Worm (Caenorhabditis elegans) whole organism, mixed stage, embryonic: Measurements from ENCODE around the gene F11A5.18.

Experiments used
- M03D4.4 ChIP-seq: sonication (generic microtip); optimal IDR thresholded peaks from 2 replicates; lab custom pipeline; 2017; ENCODE audit warnings: mild to moderate bottlenecking, missing genetic modification characterization, missing compliant biosample characterization
- bed-3 ChIP-seq: fragments of 200-800 bp; sonication (Bioruptor generic); optimal IDR thresholded peaks from 3 replicates; lab custom pipeline; 2018; ENCODE audit warnings: mild to moderate bottlenecking, missing genetic modification characterization, moderate library complexity, missing compliant biosample characterization
- blmp-1 ChIP-seq: fragments of 150-350 bp; optimal IDR thresholded peaks from 2 replicates; lab custom pipeline; 2014; ENCODE audit warnings: missing biosample characterization, missing genetic modification characterization
- ceh-39 ChIP-seq: fragments of 150-350 bp; optimal IDR thresholded peaks from 2 replicates; lab custom pipeline; 2014; ENCODE audit warnings: missing biosample characterization, missing genetic modification characterization
- ces-1 ChIP-seq: fragments of 150-350 bp; optimal IDR thresholded peaks from 2 replicates; lab custom pipeline; 2014; ENCODE audit warnings: missing biosample characterization, missing genetic modification reagents, missing genetic modification characterization
- cnd-1 ChIP-seq: fragments of 200-800 bp; sonication (Bioruptor generic); optimal IDR thresholded peaks from 2 replicates; lab custom pipeline; 2018; ENCODE audit warnings: mild to moderate bottlenecking, missing genetic modification characterization, missing compliant biosample characterization
- drap-1 ChIP-seq: fragments of 200-800 bp; sonication (Bioruptor generic); optimal IDR thresholded peaks from 3 replicates; lab custom pipeline; 2018; ENCODE audit warnings: mild to moderate bottlenecking, missing genetic modification characterization, missing compliant biosample characterization
- elt-1 ChIP-seq: sonication (generic microtip); optimal IDR thresholded peaks from 2 replicates; lab custom pipeline; 2017; ENCODE audit warnings: missing genetic modification characterization, mild to moderate bottlenecking, missing compliant biosample characterization, antibody characterized with exemption, moderate library complexity, borderline replicate concordance; ENCODE audit not compliant: insufficient read depth
- elt-3 ChIP-seq: fragments of 150-350 bp; optimal IDR thresholded peaks from 2 replicates; lab custom pipeline; 2014; ENCODE audit warnings: missing biosample characterization, missing genetic modification characterization
- flh-1 ChIP-seq: fragments of 200-800 bp; sonication (Bioruptor generic); optimal IDR thresholded peaks from 2 replicates; lab custom pipeline; 2018; ENCODE audit warnings: mild to moderate bottlenecking, missing genetic modification characterization, moderate library complexity, missing compliant biosample characterization
- ham-2 ChIP-seq: fragments of 200-800 bp; sonication (Bioruptor generic); optimal IDR thresholded peaks from 2 replicates; lab custom pipeline; 2018; ENCODE audit warnings: mild to moderate bottlenecking, missing genetic modification characterization, missing compliant biosample characterization
- hlh-1 ChIP-seq: fragments of 150-350 bp; optimal IDR thresholded peaks from 2 replicates; lab custom pipeline; 2014; ENCODE audit warnings: missing biosample characterization, missing genetic modification reagents, missing genetic modification characterization
- lin-13 ChIP-seq: fragments of 150-350 bp; optimal IDR thresholded peaks from 2 replicates; lab custom pipeline; 2014; ENCODE audit warnings: missing biosample characterization, missing genetic modification characterization
- lin-32 ChIP-seq: fragments of 200-800 bp; sonication (Bioruptor generic); optimal IDR thresholded peaks from 2 replicates; lab custom pipeline; 2018; ENCODE audit warnings: mild to moderate bottlenecking, missing genetic modification characterization, missing compliant biosample characterization
- mab-5 ChIP-seq: fragments of 150-350 bp; optimal IDR thresholded peaks from 2 replicates; lab custom pipeline; 2014; ENCODE audit warnings: missing biosample characterization, missing genetic modification characterization
- mep-1 ChIP-seq: fragments of 150-350 bp; optimal IDR thresholded peaks from 2 replicates; lab custom pipeline; 2017; ENCODE audit warnings: missing biosample characterization, missing genetic modification reagents, missing genetic modification characterization, inconsistent platforms
- mls-2 ChIP-seq: sonication (generic microtip); optimal IDR thresholded peaks from 2 replicates; lab custom pipeline; 2016; ENCODE audit warnings: mild to moderate bottlenecking, missing genetic modification characterization, moderate library complexity, missing compliant biosample characterization
- nhr-12 ChIP-seq: fragments of 150-350 bp; optimal IDR thresholded peaks from 2 replicates; lab custom pipeline; 2014; ENCODE audit warnings: missing biosample characterization, missing genetic modification characterization
- nhr-2 ChIP-seq: fragments of 150-350 bp; optimal IDR thresholded peaks from 2 replicates; lab custom pipeline; 2014; ENCODE audit warnings: missing biosample characterization, missing genetic modification characterization
- nhr-237 ChIP-seq: fragments of 150-350 bp; optimal IDR thresholded peaks from 2 replicates; lab custom pipeline; 2014; ENCODE audit warnings: missing biosample characterization, missing genetic modification characterization
- nhr-28 ChIP-seq: fragments of 150-350 bp; optimal IDR thresholded peaks from 2 replicates; lab custom pipeline; 2014; ENCODE audit warnings: missing biosample characterization, missing genetic modification characterization
- nhr-76 ChIP-seq: sonication (generic microtip); optimal IDR thresholded peaks from 2 replicates; lab custom pipeline; 2017; ENCODE audit warnings: missing biosample characterization, missing genetic modification characterization
- pha-4 ChIP-seq: fragments of 150-350 bp; optimal IDR thresholded peaks from 2 replicates; lab custom pipeline; 2018; ENCODE audit warnings: missing biosample characterization, missing genetic modification reagents, missing genetic modification characterization
- sem-2 ChIP-seq: fragments of 200-800 bp; sonication (Bioruptor generic); optimal IDR thresholded peaks from 2 replicates; lab custom pipeline; 2018; ENCODE audit warnings: mild to moderate bottlenecking, missing genetic modification characterization, missing compliant biosample characterization
- snpc-4 ChIP-seq: fragments of 150-350 bp; optimal IDR thresholded peaks from 2 replicates; lab custom pipeline; 2014; ENCODE audit warnings: missing biosample characterization, missing genetic modification characterization
- sptf-1 ChIP-seq: sonication (generic microtip); optimal IDR thresholded peaks from 2 replicates; lab custom pipeline; 2017; ENCODE audit warnings: mild to moderate bottlenecking, missing genetic modification characterization, moderate library complexity, missing compliant biosample characterization
- tbx-8 ChIP-seq: fragments of 200-800 bp; sonication (Bioruptor generic); optimal IDR thresholded peaks from 2 replicates; lab custom pipeline; 2018; ENCODE audit warnings: mild to moderate bottlenecking, missing genetic modification characterization, moderate library complexity, missing compliant biosample characterization
- unc-120 ChIP-seq: sonication (generic microtip); optimal IDR thresholded peaks from 2 replicates; lab custom pipeline; 2017; ENCODE audit warnings: missing genetic modification characterization, missing compliant biosample characterization; ENCODE audit not compliant: poor library complexity, severe bottlenecking
- unc-39 ChIP-seq: fragments of 150-350 bp; optimal IDR thresholded peaks from 2 replicates; lab custom pipeline; 2014; ENCODE audit warnings: missing biosample characterization, missing genetic modification characterization
- unc-62 ChIP-seq: fragments of 150-350 bp; optimal IDR thresholded peaks from 2 replicates; lab custom pipeline; 2014; ENCODE audit warnings: missing biosample characterization, missing genetic modification reagents, missing genetic modification characterization
- zip-8 ChIP-seq: fragments of 150-350 bp; optimal IDR thresholded peaks from 2 replicates; lab custom pipeline; 2014; ENCODE audit warnings: missing biosample characterization, missing genetic modification characterization

The F11A5.18 gene

DNA sequence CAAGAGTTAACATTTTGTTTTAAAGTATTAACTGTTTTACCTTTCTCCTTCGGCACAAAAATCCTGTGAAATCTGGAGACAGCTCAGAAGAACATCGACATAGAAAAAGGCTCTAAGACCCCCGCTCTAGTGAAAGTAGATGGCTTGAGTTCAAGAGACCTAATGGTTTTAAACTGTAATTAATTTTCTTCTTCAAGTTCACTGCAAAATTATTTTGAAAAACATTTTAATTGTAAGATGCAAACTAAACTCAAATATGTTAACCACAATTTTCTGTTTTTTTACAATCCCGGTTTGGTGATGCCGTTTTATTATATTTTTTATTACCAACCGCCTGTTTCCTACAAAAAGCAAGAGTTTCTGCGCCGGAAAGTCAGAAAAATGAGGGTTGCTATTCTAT lies 30.9 kb downstream of the F11A5.18 start, which contains the start of gene clec-233:
clec-233 (plus strand) TSS at position 301 of the 400 bp plus-strand sequence.
- TF ChIP-seq ham-2 (GFP tag; lab: Kevin White, UChicago) (no peak), bed-3 (GFP tag; lab: Kevin White, UChicago) (no peak)

DNA sequence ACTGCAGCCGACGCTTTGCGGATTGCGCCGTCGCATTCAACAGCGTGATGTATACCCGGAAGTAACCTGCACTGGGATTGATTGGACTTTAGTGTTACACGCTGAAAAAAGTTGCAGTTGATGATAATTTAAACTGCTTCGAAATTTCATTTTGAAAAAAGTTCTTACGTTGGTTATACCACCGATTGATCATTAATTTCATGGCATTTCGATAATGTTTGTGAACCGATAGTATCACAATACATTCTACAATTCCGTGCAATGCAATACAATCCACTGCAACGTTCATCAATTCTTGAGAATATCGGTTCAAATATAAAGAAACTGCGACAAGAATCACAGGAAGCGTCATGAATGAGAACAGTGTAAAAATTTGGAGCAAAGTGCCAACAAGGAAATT lies 32.4 kb downstream of the F11A5.18 start, which contains the start of gene F21H7.3:
F21H7.3 (minus strand) TSS at position 101 of the 400 bp plus-strand sequence.
- no peak for TF ChIP-seq nhr-237 (tag; lab: Kevin White, UChicago)
- TF ChIP-seq blmp-1 (tag; lab: Kevin White, UChicago): no peak
- no peak for TF ChIP-seq flh-1
- TF ChIP-seq cnd-1 (tag; lab: Kevin White, UChicago): no peak
- no peak for TF ChIP-seq unc-62 (GFP tag; lab: Kevin White, UChicago)
- no peak for TF ChIP-seq M03D4.4 (tag; lab: Kevin White, UChicago)
- TF ChIP-seq nhr-12 (tag; lab: Kevin White, UChicago): no peak
- TF ChIP-seq elt-3 (tag; lab: Kevin White, UChicago): no peak
- TF ChIP-seq lin-32 (GFP tag; lab: Kevin White, UChicago): no peak
- TF ChIP-seq drap-1 (GFP tag; lab: Kevin White, UChicago): no peak
- TF ChIP-seq unc-39 (tag; lab: Kevin White, UChicago): no peak
- TF ChIP-seq bed-3 (GFP tag; lab: Kevin White, UChicago): no peak
- TF ChIP-seq zip-8: no peak
- no peak for TF ChIP-seq tbx-8 (GFP tag; lab: Kevin White, UChicago)
- no peak for TF ChIP-seq ceh-39 (tag; lab: Kevin White, UChicago)
- TF ChIP-seq nhr-2 (tag; lab: Kevin White, UChicago): no peak
- TF ChIP-seq sptf-1 (tag; lab: Kevin White, UChicago): no peak
- TF ChIP-seq sem-2: no peak
- TF ChIP-seq pha-4 (tag; lab: Kevin White, UChicago): no peak

DNA sequence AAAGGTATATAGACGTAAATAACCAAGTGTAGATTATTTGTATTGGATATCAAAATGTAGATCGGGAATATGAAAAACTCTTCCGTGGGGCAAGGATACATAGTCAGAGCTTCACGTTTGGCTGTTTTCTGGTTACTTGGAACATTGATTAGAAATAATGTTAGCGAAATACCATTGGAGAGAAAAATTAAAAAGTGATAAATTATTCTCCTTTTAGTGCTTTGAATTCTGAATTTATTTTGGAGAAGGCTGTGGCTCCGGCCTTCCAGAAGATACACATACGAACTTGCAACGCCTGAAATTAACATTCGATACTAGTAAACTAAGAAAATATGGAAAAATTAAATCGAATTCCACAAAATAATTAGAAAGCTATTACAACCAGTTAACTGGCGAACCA lies 32.9 kb downstream of the F11A5.18 start, which contains the start of gene srh-98:
srh-98 (minus strand) TSS at position 101 of the 400 bp plus-strand sequence.
- no peak for TF ChIP-seq unc-120 (tag; lab: Kevin White, UChicago)
- TF ChIP-seq pha-4 (tag; lab: Kevin White, UChicago): no peak
- no peak for TF ChIP-seq snpc-4 (tag; lab: Kevin White, UChicago)
- TF ChIP-seq zip-8: no peak
- no peak for TF ChIP-seq nhr-237 (tag; lab: Kevin White, UChicago)
- TF ChIP-seq nhr-76: no peak
- no peak for TF ChIP-seq elt-3 (tag; lab: Kevin White, UChicago)
- no peak for TF ChIP-seq nhr-12 (tag; lab: Kevin White, UChicago)
- TF ChIP-seq blmp-1 (tag; lab: Kevin White, UChicago): no peak
- no peak for TF ChIP-seq nhr-28
- no peak for TF ChIP-seq ham-2 (GFP tag; lab: Kevin White, UChicago)

DNA sequence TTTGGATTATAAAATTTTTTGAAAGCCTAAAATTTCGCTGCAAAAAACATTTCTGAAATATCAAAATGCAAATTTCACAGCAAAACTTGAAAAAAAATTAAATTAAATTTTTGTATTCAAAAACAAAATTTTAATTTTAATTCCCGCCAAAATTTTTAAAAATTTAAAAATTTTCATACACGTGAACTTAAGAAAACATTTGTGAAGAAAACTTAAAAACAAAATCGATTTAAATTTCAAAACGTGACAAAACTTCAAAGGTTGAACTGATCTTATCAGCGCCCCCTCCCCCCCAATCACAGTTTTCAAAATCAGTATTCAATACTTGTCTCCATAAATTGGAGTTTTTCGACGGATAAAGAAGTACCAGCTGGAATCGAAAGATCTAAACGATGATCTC lies 34.5 kb downstream of the F11A5.18 start, which contains the start of gene F21H7.5:
F21H7.5 (plus strand) TSS at position 301 of the 400 bp plus-strand sequence.
- no peak for TF ChIP-seq elt-3 (tag; lab: Kevin White, UChicago)
- TF ChIP-seq bed-3 (GFP tag; lab: Kevin White, UChicago): no peak
- TF ChIP-seq pha-4 (tag; lab: Kevin White, UChicago): no peak
- no peak for TF ChIP-seq mls-2 (tag; lab: Kevin White, UChicago)
- TF ChIP-seq lin-13 (tag; lab: Kevin White, UChicago): no peak

DNA sequence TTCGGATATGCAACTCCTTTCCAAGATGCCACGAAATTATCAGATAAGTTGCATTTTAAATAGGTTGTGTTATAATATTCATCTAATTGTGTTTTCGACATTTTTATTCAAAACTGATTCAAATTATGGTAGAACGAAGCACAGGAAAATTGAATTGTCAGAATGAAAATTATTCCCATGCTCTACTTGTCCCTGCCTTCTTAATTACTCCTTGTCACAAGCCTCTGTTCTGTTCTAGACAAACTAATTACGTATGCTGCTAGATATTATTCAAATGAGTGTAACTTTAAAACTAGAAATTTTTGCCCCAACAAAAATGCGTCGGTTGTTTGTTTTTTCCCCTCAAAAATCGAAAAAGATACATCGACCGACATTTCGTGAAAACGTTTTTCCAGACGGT lies 41.4 kb downstream of the F11A5.18 start, which contains the start of gene srh-104:
srh-104 (minus strand) TSS at position 101 of the 400 bp plus-strand sequence.
- TF ChIP-seq nhr-237 (tag; lab: Kevin White, UChicago): no peak
- TF ChIP-seq tbx-8 (GFP tag; lab: Kevin White, UChicago): no peak
- no peak for TF ChIP-seq drap-1 (GFP tag; lab: Kevin White, UChicago)
- TF ChIP-seq M03D4.4 (tag; lab: Kevin White, UChicago): no peak
- TF ChIP-seq nhr-76: no peak

DNA sequence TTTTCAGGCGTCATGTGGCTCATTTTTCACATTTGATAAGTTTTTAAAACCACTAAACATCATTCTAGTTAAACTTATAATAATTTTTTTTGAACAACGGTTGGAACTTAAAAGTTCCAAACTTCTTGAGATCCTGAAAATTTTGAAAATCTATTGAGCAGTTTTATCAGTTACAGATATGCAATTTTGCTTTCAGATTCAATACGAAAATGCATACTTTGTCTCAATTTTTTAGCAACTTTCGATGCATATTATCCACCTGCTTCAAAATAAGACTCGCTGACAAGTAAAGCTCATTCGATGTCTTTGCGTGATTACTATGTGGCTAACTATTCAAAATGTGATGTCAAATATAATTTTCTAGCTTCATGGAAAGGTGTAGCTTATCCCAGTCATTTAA lies 43.9 kb downstream of the F11A5.18 start, which contains the start of gene srh-95:
srh-95 (plus strand) TSS at position 301 of the 400 bp plus-strand sequence.
- TF ChIP-seq nhr-12 (tag; lab: Kevin White, UChicago) (no peak), nhr-76 (no peak), cnd-1 (tag; lab: Kevin White, UChicago) (no peak), blmp-1 (tag; lab: Kevin White, UChicago) (no peak), ces-1 (GFP tag; lab: Kevin White, UChicago) (no peak), bed-3 (GFP tag; lab: Kevin White, UChicago) (no peak), elt-3 (tag; lab: Kevin White, UChicago) (no peak), tbx-8 (GFP tag; lab: Kevin White, UChicago) (no peak), unc-39 (tag; lab: Kevin White, UChicago) (no peak), lin-13 (tag; lab: Kevin White, UChicago) (no peak), mab-5 (tag; lab: Kevin White, UChicago) (no peak), pha-4 (tag; lab: Kevin White, UChicago) (no peak), nhr-237 (tag; lab: Kevin White, UChicago) (no peak), hlh-1 (tag; lab: Kevin White, UChicago) (no peak), elt-1 (tag; lab: Kevin White, UChicago) (no peak), nhr-28 (no peak), sptf-1 (tag; lab: Kevin White, UChicago) (no peak), M03D4.4 (tag; lab: Kevin White, UChicago) (no peak), mep-1 (tag; lab: Kevin White, UChicago) (no peak)
- TF ChIP-seq, all 35 proteins: peak for 0
